Fruit fly (Drosophila melanogaster) whole organism, embryonic: ENCODE measurements around the gene CG42272.

ENCODE experiments used
- Antp ChIP-seq: fragments of 200-800 bp; sonication (Bioruptor generic); optimal IDR thresholded peaks from 3 replicates; lab custom pipeline; 2016; ENCODE audit warnings: missing biosample characterization, missing genetic modification characterization
- CG1024 ChIP-seq: fragments of 200-800 bp; sonication (Bioruptor generic); IDR thresholded peaks from 2 replicates; pipeline ENCODE4 v1.3.6; 2022; ENCODE audit warnings: missing biosample characterization, missing genetic modification characterization
- CG10431 ChIP-seq: fragments of 200-800 bp; sonication (Bioruptor generic); optimal IDR thresholded peaks from 3 replicates; lab custom pipeline; 2018; ENCODE audit warnings: missing biosample characterization, mild to moderate bottlenecking, missing genetic modification characterization
- CG11504 ChIP-seq: fragments of 200-800 bp; sonication (Bioruptor generic); optimal IDR thresholded peaks from 3 replicates; lab custom pipeline; 2019; ENCODE audit warnings: missing biosample characterization, mild to moderate bottlenecking, missing genetic modification characterization, moderate library complexity
- CG13424 ChIP-seq: fragments of 200-800 bp; sonication (Bioruptor generic); optimal IDR thresholded peaks from 2 replicates; lab custom pipeline; 2019; ENCODE audit warnings: missing biosample characterization, mild to moderate bottlenecking, missing genetic modification characterization, moderate library complexity
- CG14965 ChIP-seq: fragments of 200-800 bp; sonication (Bioruptor generic); optimal IDR thresholded peaks from 2 replicates; lab custom pipeline; 2016; ENCODE audit warnings: missing biosample characterization, missing genetic modification characterization, borderline replicate concordance
- CG15601 ChIP-seq: fragments of 200-800 bp; sonication (Bioruptor generic); optimal IDR thresholded peaks from 3 replicates; lab custom pipeline; 2019; ENCODE audit warnings: missing biosample characterization, mild to moderate bottlenecking, missing genetic modification characterization, moderate library complexity
- CG16779 ChIP-seq: fragments of 200-800 bp; sonication (Bioruptor generic); IDR thresholded peaks from 2 replicates; pipeline ENCODE4 v1.3.6; 2022; ENCODE audit warnings: missing biosample characterization, missing genetic modification characterization
- CG17385 ChIP-seq: fragments of 200-800 bp; sonication (Bioruptor generic); optimal IDR thresholded peaks from 3 replicates; lab custom pipeline; 2018; ENCODE audit warnings: missing biosample characterization, mild to moderate bottlenecking, missing genetic modification characterization
- CG18599 ChIP-seq: fragments of 200-800 bp; sonication (Bioruptor generic); optimal IDR thresholded peaks from 3 replicates; lab custom pipeline; 2017; ENCODE audit warnings: missing biosample characterization, missing genetic modification characterization, mild to moderate bottlenecking, moderate library complexity, missing genetic modification reagents
- CG2712 ChIP-seq: fragments of 200-800 bp; optimal IDR thresholded peaks from 3 replicates; lab custom pipeline; 2019; ENCODE audit warnings: missing biosample characterization, mild to moderate bottlenecking, missing genetic modification characterization, moderate library complexity
- CG30020 ChIP-seq: fragments of 200-800 bp; optimal IDR thresholded peaks from 2 replicates; lab custom pipeline; 2019; ENCODE audit warnings: missing biosample characterization, mild to moderate bottlenecking, missing genetic modification characterization, moderate library complexity
- CG4730 ChIP-seq: fragments of 200-800 bp; sonication (Bioruptor generic); IDR thresholded peaks from 2 replicates; pipeline ENCODE4 v1.3.6; 2022; ENCODE audit warnings: missing biosample characterization, missing genetic modification characterization
- CG6654 ChIP-seq: fragments of 200-800 bp; sonication (Bioruptor generic); optimal IDR thresholded peaks from 2 replicates; lab custom pipeline; 2017; ENCODE audit warnings: missing biosample characterization, mild to moderate bottlenecking, missing genetic modification characterization
- CG6683 ChIP-seq: fragments of 200-800 bp; sonication (Bioruptor generic); optimal IDR thresholded peaks from 2 replicates; lab custom pipeline; 2017; ENCODE audit warnings: missing biosample characterization, mild to moderate bottlenecking, missing genetic modification characterization, missing genetic modification reagents
- CG6689 ChIP-seq: fragments of 200-800 bp; sonication (Bioruptor generic); IDR thresholded peaks from 2 replicates; pipeline ENCODE4 v1.3.6; 2022; ENCODE audit warnings: missing biosample characterization, missing genetic modification characterization
- CG7786 ChIP-seq: fragments of 200-800 bp; sonication (Bioruptor generic); optimal IDR thresholded peaks from 2 replicates; lab custom pipeline; 2016; ENCODE audit warnings: missing biosample characterization, missing genetic modification characterization
- CG7963 ChIP-seq: fragments of 200-800 bp; sonication (Bioruptor generic); IDR thresholded peaks from 3 replicates; pipeline ENCODE4 v1.3.6; 2022; ENCODE audit warnings: missing biosample characterization, missing genetic modification characterization; ENCODE audit not compliant: partially characterized antibody
- CG9215 ChIP-seq: fragments of 200-800 bp; sonication (Bioruptor generic); IDR thresholded peaks from 2 replicates; pipeline ENCODE4 v1.3.6; 2022; ENCODE audit warnings: missing biosample characterization, missing genetic modification characterization
- CHES-1-like ChIP-seq: fragments of 200-800 bp; sonication (Bioruptor generic); optimal IDR thresholded peaks from 2 replicates; lab custom pipeline; 2016; ENCODE audit warnings: missing biosample characterization, missing genetic modification characterization
- D19B ChIP-seq: fragments of 200-800 bp; sonication (Bioruptor generic); optimal IDR thresholded peaks from 2 replicates; lab custom pipeline; 2017; ENCODE audit warnings: missing biosample characterization, mild to moderate bottlenecking, missing genetic modification characterization
- Dad ChIP-seq: fragments of 200-800 bp; sonication (Bioruptor generic); optimal IDR thresholded peaks from 3 replicates; lab custom pipeline; 2016; ENCODE audit warnings: missing biosample characterization, missing genetic modification characterization
- Eip74EF ChIP-seq, 2 experiments: fragments of 200-800 bp in 1 of 2; fragments of >200 bp in 1 of 2; sonication (Bioruptor generic) in 1 of 2; optimal IDR thresholded peaks; 2 replicates each; lab custom pipeline; 2017 to 2019; ENCODE audit warnings: missing biosample characterization in 2 of 2, missing genetic modification characterization in 2 of 2, mild to moderate bottlenecking in 1 of 2, moderate library complexity in 1 of 2
- Fer3 ChIP-seq: fragments of 200-800 bp; sonication (Bioruptor generic); optimal IDR thresholded peaks from 2 replicates; lab custom pipeline; 2018; ENCODE audit warnings: missing biosample characterization, mild to moderate bottlenecking, missing genetic modification characterization, moderate library complexity
- Gsc ChIP-seq: fragments of 200-800 bp; sonication (Bioruptor generic); IDR thresholded peaks from 2 replicates; pipeline ENCODE4 v1.3.6; 2022; ENCODE audit warnings: missing biosample characterization, missing genetic modification characterization
- H2.0 ChIP-seq: fragments of 200-800 bp; sonication (Bioruptor generic); IDR thresholded peaks from 2 replicates; pipeline ENCODE4 v1.3.6; 2022; ENCODE audit warnings: missing biosample characterization, missing genetic modification characterization
- HLH3B ChIP-seq: fragments of 200-800 bp; sonication (Bioruptor generic); IDR thresholded peaks from 2 replicates; pipeline ENCODE4 v1.3.6; 2022; ENCODE audit warnings: missing biosample characterization, missing genetic modification characterization
- Jarid2 ChIP-seq: fragments of 200-800 bp; sonication (Bioruptor generic); optimal IDR thresholded peaks from 3 replicates; lab custom pipeline; 2017; ENCODE audit warnings: mild to moderate bottlenecking, missing biosample characterization, missing genetic modification reagents, missing genetic modification characterization
- Kr ChIP-seq: fragments of 200-800 bp; sonication (Bioruptor generic); optimal IDR thresholded peaks from 2 replicates; lab custom pipeline; 2017; ENCODE audit warnings: missing biosample characterization, mild to moderate bottlenecking, missing genetic modification characterization
- MBD-R2 ChIP-seq: fragments of 200-800 bp; sonication (Bioruptor generic); IDR thresholded peaks from 2 replicates; pipeline ENCODE4 v1.3.6; 2022; ENCODE audit warnings: missing biosample characterization, missing genetic modification characterization
- MESR4 ChIP-seq: fragments of 200-800 bp; sonication (Bioruptor generic); optimal IDR thresholded peaks from 2 replicates; lab custom pipeline; 2018; ENCODE audit warnings: missing biosample characterization, mild to moderate bottlenecking, missing genetic modification characterization, moderate library complexity
- Mad ChIP-seq: fragments of 200-800 bp; sonication (Bioruptor generic); optimal IDR thresholded peaks from 2 replicates; lab custom pipeline; 2016; ENCODE audit warnings: missing biosample characterization, missing genetic modification characterization
- Med ChIP-seq: fragments of 200-800 bp; sonication (Bioruptor generic); peaks from one replicate; lab custom pipeline; 2016; ENCODE audit warnings: missing biosample characterization, missing genetic modification characterization, mild to moderate bottlenecking, inconsistent platforms, moderate library complexity
- Meics ChIP-seq: fragments of 200-800 bp; sonication (Bioruptor generic); optimal IDR thresholded peaks from 2 replicates; lab custom pipeline; 2017; ENCODE audit warnings: missing biosample characterization, mild to moderate bottlenecking, missing genetic modification characterization
- NK7.1 ChIP-seq: fragments of 200-800 bp; sonication (Bioruptor generic); optimal IDR thresholded peaks from 3 replicates; lab custom pipeline; 2016; ENCODE audit warnings: missing biosample characterization, missing genetic modification characterization
- Nf-YB ChIP-seq: fragments of 200-800 bp; sonication (Bioruptor generic); optimal IDR thresholded peaks from 3 replicates; lab custom pipeline; 2019; ENCODE audit warnings: missing biosample characterization, mild to moderate bottlenecking, missing genetic modification characterization, moderate library complexity
- PHDP ChIP-seq: fragments of 200-800 bp; sonication (Bioruptor generic); optimal IDR thresholded peaks from 3 replicates; lab custom pipeline; 2018; ENCODE audit warnings: missing biosample characterization, mild to moderate bottlenecking, missing genetic modification characterization, moderate library complexity
- Xrp1 ChIP-seq: fragments of 200-800 bp; sonication (Bioruptor generic); IDR thresholded peaks from 2 replicates; pipeline ENCODE4 v1.3.6; 2022; ENCODE audit warnings: missing biosample characterization, missing genetic modification characterization
- br ChIP-seq: fragments of >200 bp; optimal IDR thresholded peaks from 2 replicates; lab custom pipeline; 2017
- bsh ChIP-seq, 2 experiments: fragments of 200-800 bp; sonication (Bioruptor generic); optimal IDR thresholded peaks; 2 replicates each; lab custom pipeline; 2017 to 2018; ENCODE audit warnings: mild to moderate bottlenecking in 2 of 2, missing biosample characterization in 2 of 2, missing genetic modification characterization in 2 of 2, moderate library complexity in 1 of 2
- ems ChIP-seq: fragments of 200-800 bp; sonication (Bioruptor generic); optimal IDR thresholded peaks from 3 replicates; lab custom pipeline; 2016; ENCODE audit warnings: missing biosample characterization, missing genetic modification characterization
- fd64A ChIP-seq: fragments of 200-800 bp; sonication (Bioruptor generic); optimal IDR thresholded peaks from 3 replicates; lab custom pipeline; 2018; ENCODE audit warnings: missing biosample characterization, mild to moderate bottlenecking, missing genetic modification characterization
- gfzf ChIP-seq: fragments of 200-800 bp; sonication (Bioruptor generic); optimal IDR thresholded peaks from 2 replicates; lab custom pipeline; 2016; ENCODE audit warnings: missing biosample characterization, mild to moderate bottlenecking, missing genetic modification characterization, moderate library complexity
- ind ChIP-seq: fragments of 200-800 bp; sonication (Bioruptor generic); optimal IDR thresholded peaks from 3 replicates; lab custom pipeline; 2016; ENCODE audit warnings: missing biosample characterization, missing genetic modification characterization
- knrl ChIP-seq: fragments of 200-800 bp; sonication (Bioruptor generic); IDR thresholded peaks from 3 replicates; pipeline ENCODE4 v1.3.6; 2022; ENCODE audit warnings: missing biosample characterization, missing genetic modification characterization; ENCODE audit not compliant: partially characterized antibody
- maf-S ChIP-seq: fragments of 200-800 bp; sonication (Bioruptor generic); optimal IDR thresholded peaks from 2 replicates; lab custom pipeline; 2016; ENCODE audit warnings: missing biosample characterization, missing genetic modification characterization
- pho ChIP-seq: fragments of 200-800 bp; sonication (Bioruptor generic); optimal IDR thresholded peaks from 2 replicates; lab custom pipeline; 2016; ENCODE audit warnings: missing biosample characterization, missing genetic modification characterization
- row ChIP-seq: fragments of 200-800 bp; sonication (Bioruptor generic); IDR thresholded peaks from 3 replicates; pipeline ENCODE4 v1.3.6; 2022; ENCODE audit warnings: missing biosample characterization, missing genetic modification characterization
- sd ChIP-seq: fragments of 200-800 bp; sonication (Bioruptor generic); optimal IDR thresholded peaks from 3 replicates; lab custom pipeline; 2018; ENCODE audit warnings: missing biosample characterization, mild to moderate bottlenecking, missing genetic modification characterization, moderate library complexity
- shn ChIP-seq: fragments of 200-800 bp; sonication (Bioruptor generic); optimal IDR thresholded peaks from 3 replicates; lab custom pipeline; 2016; ENCODE audit warnings: missing biosample characterization, missing genetic modification characterization
- z ChIP-seq: fragments of 200-800 bp; sonication (Bioruptor generic); IDR thresholded peaks from 3 replicates; pipeline ENCODE4 v1.3.6; 2022; ENCODE audit warnings: missing biosample characterization, missing genetic modification characterization

The CG42272 gene

DNA sequence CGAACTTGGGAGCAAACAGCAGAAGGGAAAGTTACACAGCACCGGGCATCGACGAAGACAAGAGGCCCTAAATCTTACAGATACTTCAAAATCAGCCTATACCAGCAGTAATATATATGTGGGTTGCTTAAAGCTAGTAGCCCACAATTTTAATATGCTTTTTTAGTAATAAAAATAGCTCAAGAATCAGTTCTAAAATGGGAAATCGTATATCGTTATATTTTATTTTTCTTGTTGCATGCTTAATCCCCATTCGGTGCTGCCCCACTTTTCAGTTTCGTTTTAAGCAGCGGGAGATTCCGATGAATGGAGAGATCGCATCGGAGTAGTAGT, 5.2 kb downstream of the CG42272 start (continued):
- TF ChIP-seq row (GFP tag; lab: Robert Waterston, UW) (peak; percentile 61), fd64A (no peak), CG6683 (GFP tag; lab: Kevin White, UChicago) (no peak), ind (GFP tag; lab: Kevin White, UChicago) (peak; percentile 22), sd (tag; lab: Kevin White, UChicago) (no peak), PHDP (peak; percentile 32), CG16779 (no peak), CG6654 (GFP tag; lab: Kevin White, UChicago) (peak; percentile 1), CG2712 (tag; lab: Kevin White, UChicago) (peak; percentile 32), CG9215 (GFP tag; lab: Robert Waterston, UW) (peak; percentile 23; the same call in 1 of the 2 replicates), z (no peak), H2.0 (GFP tag; lab: Robert Waterston, UW) (no peak), maf-S (GFP tag; lab: Kevin White, UChicago) (no peak), Gsc (GFP tag; lab: Robert Waterston, UW) (no peak), CG7786 (GFP tag; lab: Kevin White, UChicago) (no peak), MBD-R2 (GFP tag; lab: Robert Waterston, UW) (no peak), Nf-YB (no peak), CG4730 (GFP tag; lab: Robert Waterston, UW) (no peak), br (lab: Kevin White, UChicago) (no peak), CG18599 (peak; percentile 45), Med (peak; percentile 16), shn (GFP tag; lab: Kevin White, UChicago) (no peak), Dad (GFP tag; lab: Kevin White, UChicago) (no peak), CG6689 (GFP tag; lab: Robert Waterston, UW) (peak; percentile 26; the same call in 1 of the 2 replicates), pho (GFP tag; lab: Kevin White, UChicago) (no peak), Antp (GFP tag; lab: Kevin White, UChicago) (no peak), ems (GFP tag; lab: Kevin White, UChicago) (no peak), bsh (GFP tag; optimal IDR thresholded peaks at IDR 0.05; lab: Kevin White, UChicago) (peak; percentile 29 to 54), CG11504 (tag; lab: Kevin White, UChicago) (peak; percentile 63), CG10431 (no peak), Kr (GFP tag; lab: Kevin White, UChicago) (no peak), NK7.1 (GFP tag; lab: Kevin White, UChicago) (no peak), CHES-1-like (GFP tag; lab: Kevin White, UChicago) (no peak), CG1024 (GFP tag; lab: Robert Waterston, UW) (no peak), D19B (GFP tag; lab: Kevin White, UChicago) (peak; percentile 2), CG17385 (peak; percentile 26), Fer3 (no peak), Jarid2 (GFP tag; lab: Kevin White, UChicago) (no peak), CG15601 (tag; lab: Kevin White, UChicago) (no peak), Xrp1 (0 out of 2 replicates have a peak, but pooled peaks have one; percentile 9), gfzf (no peak), CG13424 (peak; percentile 6), CG30020 (tag; lab: Kevin White, UChicago) (no peak), HLH3B (GFP tag; lab: Robert Waterston, UW) (0 out of 2 replicates have a peak, but pooled peaks have one; percentile 16), CG14965 (GFP tag; lab: Kevin White, UChicago) (no peak), knrl (GFP tag; lab: Robert Waterston, UW) (no peak), CG7963 (no peak), Eip74EF (GFP tag; optimal IDR thresholded peaks at IDR 0.05; lab: Kevin White, UChicago) (peak in 1 of 2 experiments; percentile 1), Meics (peak; percentile 25), MESR4 (GFP tag; lab: Kevin White, UChicago) (no peak), Mad (GFP tag; lab: Kevin White, UChicago) (no peak)
